Fruit fly (Drosophila melanogaster): ENCODE measurements around the gene Cul5.

The Cul5 gene

DNA sequence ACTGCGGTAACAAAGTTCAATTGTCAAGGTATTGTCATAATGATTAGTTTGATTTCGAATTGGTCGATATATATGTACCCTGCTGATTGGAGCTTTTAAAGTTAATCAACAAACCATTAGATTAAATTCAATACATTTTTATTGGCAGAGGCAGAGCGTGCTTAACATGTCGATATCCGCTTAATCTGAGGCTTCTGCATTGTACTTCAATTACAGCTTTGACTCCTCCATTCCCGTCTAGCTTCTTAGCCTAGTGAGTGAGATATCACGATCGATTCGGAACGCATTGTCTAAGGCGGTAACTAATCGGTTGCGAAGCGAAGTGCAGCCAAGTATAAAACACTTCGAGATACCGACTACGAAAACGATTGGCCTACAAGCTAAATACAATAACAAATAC lies 30.2 kb downstream of the Cul5 start, which contains the start of gene Ssl2:
TSS of gene Ssl2 (minus strand) at position 101 of the 400 bp plus-strand sequence.
- no peak for TF ChIP-seq br (GFP tag; optimal IDR thresholded peaks at IDR 0.05)
- TF ChIP-seq Hr78 (GFP tag; optimal IDR thresholded peaks at IDR 0.05) = no peak
- no peak for TF ChIP-seq ey (GFP tag; optimal IDR thresholded peaks at IDR 0.05)
- TF ChIP-seq CG9705 (GFP tag; optimal IDR thresholded peaks at IDR 0.05) = no peak
- TF ChIP-seq h (GFP tag; optimal IDR thresholded peaks at IDR 0.05) = no peak
- TF ChIP-seq Dfd (GFP tag; optimal IDR thresholded peaks at IDR 0.05) = no peak

DNA sequence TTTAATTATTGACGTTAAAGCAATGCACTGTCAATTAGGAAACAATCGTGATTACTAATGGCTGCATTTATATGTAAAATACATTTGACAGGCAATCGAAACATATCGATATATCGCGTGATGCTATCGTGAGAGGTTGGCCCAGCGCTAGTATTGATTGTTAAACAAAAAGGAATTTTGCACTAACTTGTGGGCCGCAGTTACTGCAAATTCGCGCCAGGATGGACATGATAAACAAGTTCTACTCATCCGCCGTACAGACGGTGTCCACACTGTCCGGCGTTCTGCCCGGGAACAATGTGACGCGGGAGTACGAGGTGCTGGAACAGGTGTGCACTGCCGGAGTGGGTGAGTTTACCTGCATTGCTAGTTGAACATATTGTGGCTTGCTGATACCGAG lies 35.7 kb downstream of the Cul5 start, which contains the start of the genes eIF4E6 and CG1951:
TSS of gene eIF4E6 (minus strand) at position 53 of the 400 bp plus-strand sequence.
TSS of gene CG1951 (plus strand) at position 115 of the 400 bp plus-strand sequence.
- TF ChIP-seq ey (GFP tag; optimal IDR thresholded peaks at IDR 0.05) (no peak), Dif (GFP tag; optimal IDR thresholded peaks at IDR 0.05; ENCODE audit: partially characterized antibody) (no peak), CG9705 (GFP tag; optimal IDR thresholded peaks at IDR 0.05) (no peak), Myc (optimal IDR thresholded peaks at IDR 0.05) (no peak), Rel (GFP tag; optimal IDR thresholded peaks at IDR 0.05) (no peak), Rel (tag; optimal IDR thresholded peaks at IDR 0.05) (peak; percentile 28), tai (GFP tag; optimal IDR thresholded peaks at IDR 0.05) (no peak), h (GFP tag; optimal IDR thresholded peaks at IDR 0.05) (peak; percentile 25), usp (GFP tag; optimal IDR thresholded peaks at IDR 0.05) (no peak), sage (GFP tag; optimal IDR thresholded peaks at IDR 0.05) (no peak), Hr83 (GFP tag; optimal IDR thresholded peaks at IDR 0.05; ENCODE audit: poor library complexity, severe bottlenecking) (peak; percentile 19), Jra (GFP tag; optimal IDR thresholded peaks at IDR 0.05) (no peak), Mio (GFP tag; optimal IDR thresholded peaks at IDR 0.05) (no peak)

DNA sequence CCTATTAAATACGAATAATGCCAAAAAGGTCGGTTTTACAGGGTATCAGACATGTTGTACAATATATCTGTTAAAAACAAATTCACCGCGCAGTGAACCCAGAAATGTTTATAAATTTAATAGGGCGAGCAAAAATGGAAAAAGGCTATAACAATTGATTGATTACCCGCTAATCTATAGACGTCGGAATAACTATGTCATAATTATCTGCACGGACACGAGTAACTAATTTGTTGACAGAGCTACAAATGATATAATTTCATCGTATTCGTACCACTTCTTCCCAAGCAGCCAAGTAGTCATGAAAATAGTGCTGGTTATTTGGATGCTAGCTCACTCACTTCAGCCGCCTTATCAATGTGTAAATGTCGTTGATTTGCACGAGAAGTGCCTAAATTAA lies 38.1 kb downstream of the Cul5 start, which contains the start of gene CG14518:
TSS of gene CG14518 (plus strand) at position 301 of the 400 bp plus-strand sequence.
- TF ChIP-seq Dif (GFP tag; optimal IDR thresholded peaks at IDR 0.05; ENCODE audit: partially characterized antibody) (no peak), woc (GFP tag; optimal IDR thresholded peaks at IDR 0.05) (no peak), psq (GFP tag; optimal IDR thresholded peaks at IDR 0.05) (no peak), HLH106 (tag; optimal IDR thresholded peaks at IDR 0.05) (no peak), Vsx2 (GFP tag; optimal IDR thresholded peaks at IDR 0.05; ENCODE audit: partially characterized antibody) (no peak), dsf (GFP tag; optimal IDR thresholded peaks at IDR 0.05; ENCODE audit: borderline replicate concordance) (no peak), dmrt93B (GFP tag; optimal IDR thresholded peaks at IDR 0.05) (no peak), Jra (GFP tag; optimal IDR thresholded peaks at IDR 0.05) (no peak)

DNA sequence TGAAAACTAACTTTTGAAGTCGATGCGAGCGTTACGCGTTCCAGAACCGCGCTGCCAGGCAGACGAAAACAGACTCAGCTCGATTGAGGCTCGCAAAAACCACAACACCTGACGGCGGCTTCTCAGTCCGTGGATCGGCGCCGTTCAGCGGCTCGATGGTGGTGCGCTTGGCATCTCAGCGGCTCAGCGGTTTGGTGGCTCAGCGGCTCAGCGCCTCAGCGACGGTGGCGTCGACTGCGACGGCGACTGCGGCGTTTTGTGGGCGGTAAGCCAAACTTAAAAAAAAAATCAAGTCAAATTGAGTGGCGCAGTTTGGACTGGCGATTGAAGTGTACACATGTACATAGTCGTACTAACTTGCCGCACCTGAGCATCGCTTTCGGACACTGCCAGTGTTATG lies 42.4 kb downstream of the Cul5 start, which contains the start of gene wat:
TSS of gene wat (minus strand) at position 41 of the 400 bp plus-strand sequence.
- TF ChIP-seq br (GFP tag; optimal IDR thresholded peaks at IDR 0.05) (no peak), dmrt93B (GFP tag; optimal IDR thresholded peaks at IDR 0.05) (no peak), Hr83 (GFP tag; optimal IDR thresholded peaks at IDR 0.05; ENCODE audit: poor library complexity, severe bottlenecking) (no peak), tai (GFP tag; optimal IDR thresholded peaks at IDR 0.05) (no peak), GATAd (GFP tag; optimal IDR thresholded peaks at IDR 0.05) (no peak)

DNA sequence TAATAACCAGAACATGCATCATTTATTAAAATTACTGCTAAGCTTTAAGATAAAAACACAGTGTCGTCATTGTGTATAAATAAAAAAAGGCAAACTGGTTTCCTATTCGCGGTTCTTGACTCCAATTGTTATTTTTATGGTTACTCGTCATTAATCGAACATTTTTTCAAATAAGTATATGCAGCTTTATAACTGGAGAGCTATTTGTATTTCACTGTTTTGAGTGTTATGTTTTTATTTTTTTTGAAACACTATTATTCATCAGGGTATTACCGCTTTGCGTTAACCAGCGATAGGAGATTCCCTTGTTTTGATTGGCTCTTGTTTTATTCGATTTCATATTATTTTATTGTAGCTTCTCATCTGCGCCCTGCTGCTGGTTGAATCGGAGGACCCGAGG lies 51.6 kb downstream of the Cul5 start:
- TF ChIP-seq CG32264 (GFP tag; optimal IDR thresholded peaks at IDR 0.05) (no peak), CrebA (GFP tag; optimal IDR thresholded peaks at IDR 0.05; ENCODE audit: borderline replicate concordance) (no peak), dmrt93B (GFP tag; optimal IDR thresholded peaks at IDR 0.05) (no peak), brk (GFP tag; optimal IDR thresholded peaks at IDR 0.05) (no peak), dsf (GFP tag; optimal IDR thresholded peaks at IDR 0.05; ENCODE audit: borderline replicate concordance) (no peak)

Data from whole organism, wandering third instar larva.